Worm (Caenorhabditis elegans) whole organism, L4 larva: ENCODE data around the gene F15E6.5.

ENCODE experiments used
- F44E2.7 ChIP-seq: fragments of 200-800 bp; sonication (Bioruptor generic); IDR thresholded peaks from 2 replicates; pipeline ENCODE4 v2.1.2; 2022; ENCODE audit warnings: missing genetic modification characterization, missing compliant biosample characterization
- F49E8.2 ChIP-seq: sonication (generic microtip); optimal IDR thresholded peaks from 2 replicates; lab custom pipeline; 2016; ENCODE audit warnings: missing compliant biosample characterization, mild to moderate bottlenecking, missing genetic modification characterization, borderline replicate concordance
- T20F7.1 ChIP-seq: fragments of 200-800 bp; sonication (Bioruptor generic); optimal IDR thresholded peaks from 2 replicates; lab custom pipeline; 2018; ENCODE audit warnings: mild to moderate bottlenecking, missing genetic modification characterization, missing compliant biosample characterization
- Y105C5A.15 ChIP-seq: fragments of 200-800 bp; sonication (Bioruptor generic); IDR thresholded peaks from 2 replicates; pipeline ENCODE4 v1.3.6; 2022; ENCODE audit warnings: missing genetic modification characterization, missing compliant biosample characterization
- ZK337.2 ChIP-seq: fragments of 200-800 bp; sonication (Bioruptor generic); IDR thresholded peaks from 2 replicates; pipeline ENCODE4 v1.3.6; 2022; ENCODE audit warnings: missing genetic modification reagents, missing genetic modification characterization, missing compliant biosample characterization
- aha-1 ChIP-seq: fragments of 150-350 bp; peaks from one replicate; lab custom pipeline; 2014; ENCODE audit warnings: missing biosample characterization, missing genetic modification characterization
- arid-1 ChIP-seq: fragments of 200-800 bp; sonication (Bioruptor generic); conservative IDR thresholded peaks from 2 replicates; pipeline ENCODE4 v1.3.6; 2022; ENCODE audit warnings: missing genetic modification reagents, missing genetic modification characterization, missing compliant biosample characterization
- attf-4 ChIP-seq: sonication (generic microtip); optimal IDR thresholded peaks from 3 replicates; lab custom pipeline; 2017; ENCODE audit warnings: missing biosample characterization, missing genetic modification characterization
- ceh-28 ChIP-seq: fragments of 150-350 bp; optimal IDR thresholded peaks from 2 replicates; lab custom pipeline; 2014; ENCODE audit warnings: missing biosample characterization, missing genetic modification reagents, missing genetic modification characterization
- ces-1 ChIP-seq: fragments of 150-350 bp; sonication (generic microtip); optimal IDR thresholded peaks from 4 replicates; lab custom pipeline; 2014; ENCODE audit warnings: missing biosample characterization, missing genetic modification reagents, missing genetic modification characterization
- daf-16 ChIP-seq, 3 experiments: sonication (generic microtip); optimal IDR thresholded peaks; 2 replicates each; lab custom pipeline; 2016 to 2017; ENCODE audit warnings: missing genetic modification characterization in 3 of 3, missing genetic modification reagents in 3 of 3, mild to moderate bottlenecking in 2 of 3, missing compliant biosample characterization in 2 of 3, missing biosample characterization in 1 of 3, moderate library complexity in 1 of 3
- daf-8 ChIP-seq: fragments of 200-800 bp; sonication (Bioruptor generic); IDR thresholded peaks from 2 replicates; pipeline ENCODE4 v1.3.6; 2022; ENCODE audit warnings: missing genetic modification characterization, missing compliant biosample characterization
- dmd-6 ChIP-seq: fragments of 200-800 bp; sonication (Bioruptor generic); IDR thresholded peaks from 2 replicates; pipeline ENCODE4 v1.3.6; 2022; ENCODE audit warnings: missing genetic modification reagents, missing genetic modification characterization, missing compliant biosample characterization
- dmd-8 ChIP-seq: fragments of 200-800 bp; sonication (Bioruptor generic); IDR thresholded peaks from 2 replicates; pipeline ENCODE4 v1.3.6; 2022; ENCODE audit warnings: missing genetic modification characterization, missing compliant biosample characterization
- duxl-1 ChIP-seq: sonication (generic microtip); optimal IDR thresholded peaks from 2 replicates; lab custom pipeline; 2016; ENCODE audit warnings: mild to moderate bottlenecking, missing genetic modification characterization, moderate library complexity, missing compliant biosample characterization; ENCODE audit not compliant: poor library complexity
- egl-43 ChIP-seq: fragments of 200-800 bp; sonication (Bioruptor generic); IDR thresholded peaks from 2 replicates; pipeline ENCODE4 v1.3.6; 2022; ENCODE audit warnings: missing genetic modification reagents, missing genetic modification characterization, missing compliant biosample characterization
- fos-1 ChIP-seq: fragments of 150-350 bp; optimal IDR thresholded peaks from 2 replicates; lab custom pipeline; 2014; ENCODE audit warnings: missing biosample characterization, missing genetic modification characterization
- jun-1 ChIP-seq: fragments of 150-350 bp; optimal IDR thresholded peaks from 2 replicates; lab custom pipeline; 2014; ENCODE audit warnings: missing biosample characterization, missing genetic modification reagents, missing genetic modification characterization
- lin-38 ChIP-seq: fragments of 200-800 bp; sonication (Bioruptor generic); IDR thresholded peaks from 2 replicates; pipeline ENCODE4 v1.3.6; 2022; ENCODE audit warnings: missing genetic modification reagents, missing genetic modification characterization, missing compliant biosample characterization
- lir-3 ChIP-seq: sonication (generic microtip); optimal IDR thresholded peaks from 2 replicates; lab custom pipeline; 2016; ENCODE audit warnings: mild to moderate bottlenecking, missing genetic modification characterization, missing compliant biosample characterization
- madf-9 ChIP-seq: fragments of 200-800 bp; sonication (Bioruptor generic); conservative IDR thresholded peaks from 2 replicates; pipeline ENCODE4 v1.3.6; 2022; ENCODE audit warnings: missing genetic modification reagents, missing genetic modification characterization, missing compliant biosample characterization
- mep-1 ChIP-seq: fragments of 150-350 bp; sonication (generic microtip); optimal IDR thresholded peaks from 3 replicates; lab custom pipeline; 2014; ENCODE audit warnings: missing biosample characterization, missing genetic modification characterization
- mes-2 ChIP-seq: sonication (generic microtip); optimal IDR thresholded peaks from 2 replicates; lab custom pipeline; 2016; ENCODE audit warnings: missing genotype, mild to moderate bottlenecking, missing genetic modification characterization, missing compliant biosample characterization; ENCODE audit not compliant: poor library complexity, severe bottlenecking
- mxl-2 ChIP-seq: fragments of 200-800 bp; sonication (Bioruptor generic); conservative IDR thresholded peaks from 2 replicates; pipeline ENCODE4 v1.3.6; 2022; ENCODE audit warnings: missing genetic modification reagents, missing genetic modification characterization, missing compliant biosample characterization
- nhr-102 ChIP-seq: sonication (generic microtip); optimal IDR thresholded peaks from 2 replicates; lab custom pipeline; 2016; ENCODE audit warnings: mild to moderate bottlenecking, missing genetic modification characterization, moderate library complexity, missing compliant biosample characterization
- nhr-11 ChIP-seq: fragments of 150-350 bp; optimal IDR thresholded peaks from 2 replicates; lab custom pipeline; 2014; ENCODE audit warnings: missing biosample characterization, missing genetic modification characterization
- nhr-237 ChIP-seq: sonication (generic microtip); optimal IDR thresholded peaks from 2 replicates; lab custom pipeline; 2017; ENCODE audit warnings: missing biosample characterization, missing genetic modification characterization
- nhr-25 ChIP-seq: sonication (generic microtip); optimal IDR thresholded peaks from 2 replicates; lab custom pipeline; 2017; ENCODE audit warnings: missing genetic modification characterization, mild to moderate bottlenecking, missing compliant biosample characterization, antibody characterized with exemption, moderate library complexity, borderline replicate concordance; ENCODE audit not compliant: insufficient read depth
- nhr-28 ChIP-seq: fragments of 150-350 bp; optimal IDR thresholded peaks from 2 replicates; lab custom pipeline; 2014; ENCODE audit warnings: missing biosample characterization, missing genetic modification characterization
- nhr-41 ChIP-seq: fragments of 200-800 bp; sonication (Bioruptor generic); IDR thresholded peaks from 2 replicates; pipeline ENCODE4 v1.3.6; 2022; ENCODE audit warnings: missing genetic modification reagents, missing genetic modification characterization, missing compliant biosample characterization
- nhr-48 ChIP-seq: sonication (generic microtip); optimal IDR thresholded peaks from 2 replicates; lab custom pipeline; 2016; ENCODE audit warnings: mild to moderate bottlenecking, missing genetic modification characterization, missing compliant biosample characterization
- nhr-76 ChIP-seq: fragments of 150-350 bp; optimal IDR thresholded peaks from 2 replicates; lab custom pipeline; 2014; ENCODE audit warnings: missing biosample characterization, missing genetic modification characterization
- rbr-2 ChIP-seq: sonication (generic microtip); optimal IDR thresholded peaks from 2 replicates; lab custom pipeline; 2016; ENCODE audit warnings: missing genotype, missing genetic modification characterization, missing compliant biosample characterization
- saeg-2 ChIP-seq: fragments of 200-800 bp; sonication (Bioruptor generic); IDR thresholded peaks from 2 replicates; pipeline ENCODE4 v1.3.6; 2022; ENCODE audit warnings: missing genetic modification reagents, missing genetic modification characterization, missing compliant biosample characterization
- set-16 ChIP-seq: fragments of 200-800 bp; sonication (Bioruptor generic); IDR thresholded peaks from 2 replicates; pipeline ENCODE4 v1.3.6; 2022; ENCODE audit warnings: missing genetic modification reagents, missing genetic modification characterization, missing compliant biosample characterization
- snpc-1.2 ChIP-seq: fragments of 200-800 bp; sonication (Bioruptor generic); IDR thresholded peaks from 2 replicates; pipeline ENCODE4 v1.3.6; 2022; ENCODE audit warnings: missing genetic modification reagents, missing genetic modification characterization, missing compliant biosample characterization
- snpc-4 ChIP-seq: fragments of 150-350 bp; optimal IDR thresholded peaks from 2 replicates; lab custom pipeline; 2014; ENCODE audit warnings: missing biosample characterization, missing genetic modification characterization
- unc-39 ChIP-seq: sonication (generic microtip); optimal IDR thresholded peaks from 2 replicates; lab custom pipeline; 2017; ENCODE audit warnings: missing biosample characterization, missing genetic modification characterization
- unc-62 ChIP-seq, 3 experiments: fragments of 150-350 bp in 1 of 3; sonication (generic microtip); optimal IDR thresholded peaks in 2 of 3; peaks in 1 of 3; 1 replicate in 1 of 3; 2 replicates in 2 of 3; lab custom pipeline; 2014 to 2017; ENCODE audit warnings: missing biosample characterization in 3 of 3, missing genetic modification characterization in 3 of 3, missing genetic modification reagents in 3 of 3, missing genotype in 1 of 3
- zip-2 ChIP-seq: fragments of 150-350 bp; optimal IDR thresholded peaks from 2 replicates; lab custom pipeline; 2014; ENCODE audit warnings: missing biosample characterization, missing genetic modification characterization
- ztf-7 ChIP-seq: fragments of 150-350 bp; optimal IDR thresholded peaks from 2 replicates; lab custom pipeline; 2014; ENCODE audit warnings: missing biosample characterization, missing genetic modification characterization

Gene F15E6.5

DNA sequence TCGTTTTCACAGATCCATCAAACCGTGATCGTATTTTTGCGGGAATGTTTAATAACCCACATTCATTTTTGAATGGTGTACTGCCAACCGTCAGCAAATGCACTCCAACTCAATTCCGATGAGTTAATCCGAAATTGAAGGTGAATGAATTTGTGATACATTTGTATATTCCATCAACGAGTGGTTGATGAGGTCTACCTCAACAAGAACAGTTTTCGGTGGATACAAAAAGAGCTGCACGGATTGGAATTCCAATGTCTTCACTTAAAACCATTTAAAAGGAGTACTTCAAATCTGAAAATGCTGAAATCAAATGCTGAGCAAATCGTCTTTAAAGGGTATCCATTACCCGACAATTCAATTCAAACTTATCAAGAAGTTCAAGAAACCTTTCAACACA lies at the start of gene F15E6.5:
Gene F15E6.5 (plus strand): TSS at position 301 of the 400 bp plus-strand sequence.
- TF ChIP-seq F44E2.7 (GFP tag; lab: Robert Waterston, UW) (no peak), madf-9 (GFP tag; lab: Robert Waterston, UW) (no peak), ces-1 (no peak), nhr-41 (GFP tag; lab: Robert Waterston, UW) (no peak), egl-43 (GFP tag; lab: Robert Waterston, UW) (no peak), duxl-1 (tag; lab: Kevin White, UChicago) (no peak), saeg-2 (no peak), dmd-6 (GFP tag; lab: Robert Waterston, UW) (no peak), nhr-76 (no peak), ceh-28 (tag; lab: Kevin White, UChicago) (no peak), F49E8.2 (tag; lab: Kevin White, UChicago) (no peak)

DNA sequence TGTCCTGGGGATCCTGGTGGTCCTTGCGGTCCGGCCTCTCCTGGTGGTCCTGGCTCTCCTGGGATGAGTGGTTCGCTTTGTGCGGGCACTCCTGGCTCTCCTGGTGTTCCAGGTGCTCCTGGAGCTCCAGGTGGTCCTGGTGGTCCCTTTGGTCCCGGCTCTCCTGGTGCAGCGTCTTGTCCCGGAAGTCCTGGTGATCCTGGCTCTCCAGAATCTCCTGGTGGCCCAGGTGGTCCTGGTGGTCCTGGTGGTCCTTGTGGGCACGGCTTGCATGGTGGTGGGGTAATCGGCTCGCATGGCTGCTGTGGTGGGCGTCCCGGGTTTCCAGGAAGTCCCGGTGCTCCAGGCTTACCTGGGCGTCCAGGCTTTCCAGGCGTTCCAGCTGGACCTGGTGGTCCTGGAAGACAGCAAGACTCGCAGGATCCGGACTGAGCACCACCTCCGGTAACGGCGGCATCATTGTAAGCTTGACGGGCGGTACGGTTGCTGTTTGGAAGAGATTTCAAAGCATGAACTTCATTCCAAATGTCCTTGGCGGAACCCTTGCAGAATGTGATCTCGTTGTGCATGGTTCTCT lies 45.4 kb upstream of the F15E6.5 start:
- TF ChIP-seq nhr-41 (GFP tag; lab: Robert Waterston, UW) (no peak), unc-39 (tag; lab: Kevin White, UChicago) (no peak), set-16 (GFP tag; lab: Robert Waterston, UW) (peak; percentile 98), mep-1 (tag; lab: Kevin White, UChicago) (no peak), F49E8.2 (tag; lab: Kevin White, UChicago) (no peak), nhr-25 (tag; lab: Kevin White, UChicago) (no peak), F44E2.7 (GFP tag; lab: Robert Waterston, UW) (no peak)

DNA sequence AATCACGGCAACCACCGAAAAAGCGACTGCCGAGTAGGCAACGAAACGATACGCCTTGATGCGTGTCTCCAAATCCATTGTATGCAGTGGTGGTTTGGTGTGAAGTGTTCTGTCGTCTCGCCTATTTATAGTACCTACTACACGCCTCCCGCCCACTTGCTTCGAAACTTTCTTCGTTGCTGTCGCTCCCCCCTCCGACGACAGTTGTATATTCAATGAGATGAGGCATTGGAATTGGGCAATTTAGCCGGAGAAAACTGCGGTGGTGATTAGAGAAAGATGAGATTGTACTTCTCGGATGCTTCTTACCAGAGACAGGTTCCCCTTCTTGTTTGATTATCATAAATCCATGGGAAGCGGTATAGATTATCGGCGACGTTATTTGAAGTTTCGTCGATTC lies 44.9 kb upstream of the F15E6.5 start, which contains the start of gene col-34:
Gene col-34 (minus strand): TSS at position 101 of the 400 bp plus-strand sequence.
- TF ChIP-seq lir-3 (tag; lab: Kevin White, UChicago) = no peak
- TF ChIP-seq ZK337.2 (GFP tag; lab: Robert Waterston, UW) = no peak
- no peak for TF ChIP-seq Y105C5A.15 (GFP tag; lab: Robert Waterston, UW)
- no peak for TF ChIP-seq F44E2.7 (GFP tag; lab: Robert Waterston, UW)
- no peak for TF ChIP-seq zip-2 (tag; lab: Kevin White, UChicago)
- TF ChIP-seq nhr-237 = no peak
- no peak for TF ChIP-seq nhr-28 (tag; lab: Kevin White, UChicago)

DNA sequence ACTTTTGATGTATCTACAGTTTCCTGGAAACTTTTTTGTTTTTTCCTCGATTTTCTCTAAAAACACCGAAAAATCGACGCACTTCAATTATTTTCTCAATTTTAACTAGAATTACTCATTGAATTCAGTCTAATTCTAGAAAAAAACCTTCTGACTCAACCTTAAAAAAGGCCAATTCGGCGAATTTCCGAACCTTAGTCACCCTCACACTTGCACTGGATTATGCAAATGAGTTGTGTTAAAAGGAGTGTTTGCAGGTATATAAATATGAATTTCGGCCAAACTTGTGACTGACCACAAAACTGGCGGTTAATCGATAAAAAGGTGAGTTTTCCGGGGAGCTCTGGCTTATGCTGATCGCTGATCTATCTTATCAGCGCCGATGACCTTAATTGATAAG lies 42.9 kb upstream of the F15E6.5 start, which contains the start of gene ttr-20:
Gene ttr-20 (plus strand): TSS at position 301 of the 400 bp plus-strand sequence.
- TF ChIP-seq aha-1 (tag; lab: Kevin White, UChicago) (peak; percentile 50), nhr-237 (no peak), fos-1 (tag; lab: Kevin White, UChicago) (no peak)
- TF ChIP-seq, all 104 proteins: peak for 1

DNA sequence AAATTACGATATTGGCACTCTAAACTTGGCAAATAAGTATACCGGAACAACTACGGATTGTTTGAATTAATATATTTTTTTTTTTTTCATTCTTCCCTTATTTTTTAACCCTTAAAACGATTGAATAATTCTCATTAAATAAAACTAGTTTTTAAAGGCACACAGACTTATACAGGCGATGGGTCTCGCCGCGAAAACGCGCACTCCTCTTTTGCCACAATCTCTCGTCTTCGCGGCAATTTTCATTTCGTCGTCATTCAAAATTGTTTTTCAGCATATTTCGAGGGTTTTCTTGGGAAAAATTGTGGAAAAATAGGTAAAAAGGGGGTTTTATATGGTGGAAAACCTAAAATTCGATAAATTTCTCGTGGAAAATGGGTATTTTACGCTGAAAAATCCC lies 42.0 kb upstream of the F15E6.5 start:
- TF ChIP-seq dmd-8 (GFP tag; lab: Robert Waterston, UW) = no peak
- TF ChIP-seq mxl-2 (GFP tag; lab: Robert Waterston, UW) = no peak
- no peak for TF ChIP-seq arid-1 (GFP tag; lab: Robert Waterston, UW)
- no peak for TF ChIP-seq nhr-102 (tag; lab: Kevin White, UChicago)
- TF ChIP-seq ZK337.2 (GFP tag; lab: Robert Waterston, UW) = no peak
- no peak for TF ChIP-seq attf-4
- TF ChIP-seq nhr-28 (tag; lab: Kevin White, UChicago) = no peak
- no peak for TF ChIP-seq nhr-11 (tag; lab: Kevin White, UChicago)
- no peak for TF ChIP-seq ztf-7 (tag; lab: Kevin White, UChicago)
- TF ChIP-seq unc-62 (GFP tag; optimal IDR thresholded peaks at IDR 0.05 in 1 of 2; lab: Kevin White, UChicago) = no peak
- TF ChIP-seq unc-62 (tag; optimal IDR thresholded peaks at IDR 0.05; lab: Kevin White, UChicago) = no peak
- peak; percentile 74 for TF ChIP-seq mes-2 (tag; lab: Kevin White, UChicago)
- no peak for TF ChIP-seq Y105C5A.15 (GFP tag; lab: Robert Waterston, UW)
- no peak for TF ChIP-seq daf-8 (GFP tag; lab: Robert Waterston, UW)
- peak; percentile 55 for TF ChIP-seq lin-38 (GFP tag; lab: Robert Waterston, UW)
- TF ChIP-seq daf-16 (GFP tag; optimal IDR thresholded peaks at IDR 0.05; lab: Kevin White, UChicago) = no peak
- peak; percentile 0 for TF ChIP-seq daf-16 (tag; optimal IDR thresholded peaks at IDR 0.05; lab: Kevin White, UChicago)
- no peak for TF ChIP-seq jun-1 (tag; lab: Kevin White, UChicago)
- TF ChIP-seq snpc-1.2 (GFP tag; lab: Robert Waterston, UW) = no peak
- TF ChIP-seq rbr-2 (tag; lab: Kevin White, UChicago) = peak; percentile 42
- no peak for TF ChIP-seq snpc-4 (tag; lab: Kevin White, UChicago)
- TF ChIP-seq T20F7.1 (GFP tag; lab: Kevin White, UChicago) = no peak
- TF ChIP-seq nhr-48 (tag; lab: Kevin White, UChicago) = no peak
- no peak for TF ChIP-seq nhr-41 (GFP tag; lab: Robert Waterston, UW)
